Worm (Caenorhabditis elegans) whole organism, young adult: ENCODE measurements around the gene F19F10.14.

ENCODE experiments used
- hlh-12 ChIP-seq: sonication (generic microtip); optimal IDR thresholded peaks from 2 replicates; lab custom pipeline; 2016; ENCODE audit warnings: missing genetic modification characterization, missing compliant biosample characterization
- lir-1 ChIP-seq: fragments of 200-800 bp; sonication (Bioruptor generic); conservative IDR thresholded peaks from 2 replicates; pipeline ENCODE4 v1.3.6; 2022; ENCODE audit warnings: missing genetic modification reagents, missing genetic modification characterization, missing compliant biosample characterization
- snpc-4 ChIP-seq, 5 experiments: fragments of 150-350 bp in 1 of 5; sonication (generic microtip) in 4 of 5; optimal IDR thresholded peaks; 2 replicates each; lab custom pipeline; 2014 to 2018; ENCODE audit warnings: missing genetic modification characterization in 5 of 5, missing biosample characterization in 3 of 5, antibody characterized with exemption in 2 of 5, mild to moderate bottlenecking in 2 of 5, missing compliant biosample characterization in 2 of 5, missing genotype in 2 of 5, moderate library complexity in 2 of 5, missing genetic modification reagents in 1 of 5

- TF ChIP-seq hlh-12 (tag; lab: Kevin White, UChicago) = no peak
- no peak for TF ChIP-seq snpc-4 (GFP tag; optimal IDR thresholded peaks at IDR 0.05; lab: Kevin White, UChicago)
- TF ChIP-seq snpc-4 (tag; optimal IDR thresholded peaks at IDR 0.05; lab: Kevin White, UChicago) = no peak
- TF ChIP-seq lir-1 (GFP tag; lab: Robert Waterston, UW) = no peak
Observed at ce11 chrV:7551821-7552220, 19.0 kb downstream of the F19F10.14 start, which contains the start of gene F19F10.3.
